Worm (Caenorhabditis elegans): Measurements from ENCODE around the gene acs-14.

acs-14 gene

DNA sequence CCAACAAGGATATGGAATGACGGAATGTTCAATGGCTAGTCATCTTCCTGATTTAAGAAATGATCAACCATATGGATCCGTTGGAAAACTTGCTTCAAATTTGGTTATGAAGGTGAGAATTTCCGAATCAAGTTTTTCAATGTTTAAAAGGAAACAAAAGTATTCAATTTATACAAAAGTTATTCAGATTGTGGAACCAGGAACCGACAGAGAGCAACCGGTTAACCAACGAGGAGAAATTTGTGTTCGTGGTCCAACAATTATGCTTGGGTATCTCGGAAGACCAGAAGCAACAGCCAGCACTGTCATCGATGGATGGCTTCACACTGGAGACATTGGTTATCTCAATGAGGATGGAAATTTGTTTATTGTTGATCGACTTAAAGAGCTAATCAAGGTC is 1.7 kb downstream of the acs-14 start:
- TF ChIP-seq drap-1 (GFP tag; optimal IDR thresholded peaks at IDR 0.05) (no peak), sptf-1 (tag; optimal IDR thresholded peaks at IDR 0.05) (no peak), ztf-11 (tag; optimal IDR thresholded peaks at IDR 0.05) (no peak), unc-39 (tag; optimal IDR thresholded peaks at IDR 0.05) (no peak), mab-5 (tag; optimal IDR thresholded peaks at IDR 0.05) (no peak), flh-1 (GFP tag; optimal IDR thresholded peaks at IDR 0.05) (no peak), sem-2 (GFP tag; optimal IDR thresholded peaks at IDR 0.05) (no peak), lin-13 (tag; optimal IDR thresholded peaks at IDR 0.05) (no peak), unc-62 (GFP tag; optimal IDR thresholded peaks at IDR 0.05) (no peak), nhr-2 (tag; optimal IDR thresholded peaks at IDR 0.05) (no peak), blmp-1 (tag; optimal IDR thresholded peaks at IDR 0.05) (no peak), pha-4 (tag; optimal IDR thresholded peaks at IDR 0.05) (no peak), nhr-12 (tag; optimal IDR thresholded peaks at IDR 0.05) (no peak), unc-120 (tag; optimal IDR thresholded peaks at IDR 0.05; ENCODE audit: poor library complexity, severe bottlenecking) (no peak), zip-8 (tag; optimal IDR thresholded peaks at IDR 0.05) (no peak)

DNA sequence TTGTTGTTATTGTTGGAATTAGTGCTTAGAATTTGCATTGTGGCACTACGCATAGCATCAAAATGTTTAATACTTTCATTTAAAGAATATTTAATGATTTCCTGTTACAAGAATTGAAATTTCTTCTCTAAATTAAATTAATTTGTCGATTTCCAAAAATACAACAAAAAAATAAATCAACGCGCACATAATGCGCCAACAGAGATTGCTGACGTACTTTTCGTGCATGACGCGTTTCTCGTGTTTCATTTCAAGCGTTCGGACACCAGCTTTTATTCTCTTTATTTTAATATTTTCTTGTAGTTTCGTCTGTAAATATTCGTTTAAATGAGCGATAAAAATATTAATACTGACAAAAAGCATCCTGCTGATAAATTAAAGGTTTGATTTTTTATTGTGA is 5.7 kb downstream of the acs-14 start, which contains the start of gene eif-2Bdelta:
eif-2Bdelta (plus strand) TSS at position 235 of the 400 bp plus-strand sequence.
- no peak for TF ChIP-seq snpc-4 (tag; optimal IDR thresholded peaks at IDR 0.05)
- TF ChIP-seq unc-120 (tag; optimal IDR thresholded peaks at IDR 0.05; ENCODE audit: poor library complexity, severe bottlenecking) = no peak
- TF ChIP-seq sem-2 (GFP tag; optimal IDR thresholded peaks at IDR 0.05) = no peak
- no peak for TF ChIP-seq nhr-28 (tag; optimal IDR thresholded peaks at IDR 0.05)
- TF ChIP-seq mep-1 (tag; optimal IDR thresholded peaks at IDR 0.05) = peak; percentile 48
- no peak for TF ChIP-seq elt-3 (tag; optimal IDR thresholded peaks at IDR 0.05)

DNA sequence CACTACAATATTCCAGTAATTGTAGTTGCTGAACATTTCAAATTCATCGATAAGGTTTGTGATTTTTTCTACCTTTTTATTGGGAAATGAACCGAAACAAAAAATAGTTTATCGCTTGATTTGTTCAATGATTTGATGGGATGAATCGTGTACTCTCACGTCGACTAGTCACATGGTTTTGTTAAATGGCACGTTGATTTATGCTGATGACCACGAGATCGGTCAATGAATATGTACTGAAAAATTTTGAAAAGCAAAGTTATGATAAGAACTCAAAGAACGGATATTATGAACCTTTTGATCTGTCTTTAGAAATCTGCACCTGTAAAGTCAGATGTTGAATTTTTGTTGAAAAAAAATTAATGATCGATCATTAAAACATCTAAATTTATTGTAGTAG is 8.3 kb downstream of the acs-14 start:
- no peak for TF ChIP-seq ces-1 (GFP tag; optimal IDR thresholded peaks at IDR 0.05)
- TF ChIP-seq pha-4 (tag; optimal IDR thresholded peaks at IDR 0.05) = no peak
- TF ChIP-seq blmp-1 (tag; optimal IDR thresholded peaks at IDR 0.05) = no peak
- no peak for TF ChIP-seq nhr-237 (tag; optimal IDR thresholded peaks at IDR 0.05)
- no peak for TF ChIP-seq mls-2 (tag; optimal IDR thresholded peaks at IDR 0.05)
- no peak for TF ChIP-seq zip-8 (tag; optimal IDR thresholded peaks at IDR 0.05)
- no peak for TF ChIP-seq unc-62 (GFP tag; optimal IDR thresholded peaks at IDR 0.05)
- no peak for TF ChIP-seq lin-32 (GFP tag; optimal IDR thresholded peaks at IDR 0.05)
- TF ChIP-seq unc-120 (tag; optimal IDR thresholded peaks at IDR 0.05; ENCODE audit: poor library complexity, severe bottlenecking) = no peak
- TF ChIP-seq nhr-28 (tag; optimal IDR thresholded peaks at IDR 0.05) = no peak
- TF ChIP-seq hlh-1 (tag; optimal IDR thresholded peaks at IDR 0.05) = no peak
- TF ChIP-seq ceh-83 (GFP tag; optimal IDR thresholded peaks at IDR 0.05) = no peak
- TF ChIP-seq drap-1 (GFP tag; optimal IDR thresholded peaks at IDR 0.05) = no peak
- TF ChIP-seq elt-3 (tag; optimal IDR thresholded peaks at IDR 0.05) = no peak
- TF ChIP-seq ceh-43 (GFP tag; optimal IDR thresholded peaks at IDR 0.05) = no peak
- no peak for TF ChIP-seq nhr-2 (tag; optimal IDR thresholded peaks at IDR 0.05)
- TF ChIP-seq tbx-8 (GFP tag; optimal IDR thresholded peaks at IDR 0.05) = no peak
- TF ChIP-seq ztf-11 (tag; optimal IDR thresholded peaks at IDR 0.05) = no peak
- TF ChIP-seq ham-2 (GFP tag; optimal IDR thresholded peaks at IDR 0.05) = no peak

DNA sequence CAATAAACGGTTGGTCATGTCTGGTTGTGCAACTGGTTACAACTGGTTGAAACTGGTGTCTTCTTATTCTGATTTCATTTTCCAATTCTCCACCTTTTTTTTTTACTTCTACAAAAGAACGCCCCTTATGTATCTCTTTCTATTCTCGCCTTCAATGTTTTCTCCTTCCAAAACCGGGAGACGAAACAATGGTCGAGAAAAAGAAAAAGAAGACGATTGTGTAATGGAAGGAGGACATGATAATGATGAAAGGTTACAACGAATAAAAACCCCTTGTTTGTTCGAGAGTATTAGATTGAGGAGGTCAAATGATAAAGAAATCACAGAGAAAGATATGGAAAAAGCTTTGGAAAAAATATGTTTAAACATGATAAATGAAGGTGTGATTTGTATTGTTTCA is 10.9 kb downstream of the acs-14 start, which contains the start of gene C50F4.8:
C50F4.8 (minus strand) TSS at position 28 of the 400 bp plus-strand sequence.
- TF ChIP-seq mep-1 (tag; optimal IDR thresholded peaks at IDR 0.05) (no peak), tbx-8 (GFP tag; optimal IDR thresholded peaks at IDR 0.05) (no peak), mab-5 (tag; optimal IDR thresholded peaks at IDR 0.05) (no peak), flh-1 (GFP tag; optimal IDR thresholded peaks at IDR 0.05) (no peak), sem-2 (GFP tag; optimal IDR thresholded peaks at IDR 0.05) (no peak), lsy-2 (tag; optimal IDR thresholded peaks at IDR 0.05) (no peak), zip-8 (tag; optimal IDR thresholded peaks at IDR 0.05) (no peak), unc-62 (GFP tag; optimal IDR thresholded peaks at IDR 0.05) (no peak), cnd-1 (tag; optimal IDR thresholded peaks at IDR 0.05) (no peak), elt-1 (tag; optimal IDR thresholded peaks at IDR 0.05; ENCODE audit: borderline replicate concordance, insufficient read depth) (no peak), nhr-76 (tag; optimal IDR thresholded peaks at IDR 0.05) (no peak), unc-39 (tag; optimal IDR thresholded peaks at IDR 0.05) (no peak)

DNA sequence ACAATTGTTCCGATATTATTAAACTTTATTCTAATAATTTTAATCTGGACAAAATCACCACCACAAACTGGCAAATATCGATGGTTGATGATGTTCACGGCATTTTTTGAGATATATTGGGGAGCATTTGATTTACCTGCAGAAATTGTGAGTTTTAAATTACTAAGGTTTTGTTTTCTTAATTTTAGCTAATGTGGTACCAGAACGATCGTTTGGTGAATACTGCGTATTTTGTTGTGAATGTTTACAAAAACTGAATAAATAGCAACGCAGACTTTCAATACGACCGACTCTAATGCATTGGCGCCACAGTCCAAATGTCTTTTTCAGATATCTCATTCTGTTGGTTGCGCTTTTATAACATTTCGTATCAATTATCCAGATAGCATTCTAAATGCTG is 13.8 kb downstream of the acs-14 start:
- no peak for TF ChIP-seq nhr-28 (tag; optimal IDR thresholded peaks at IDR 0.05)

Data from whole organism, mixed stage, embryonic.